Worm (Caenorhabditis elegans) whole organism, early embryonic: Measurements from ENCODE around the gene C54D10.9.

Source experiments
- F13C5.2 ChIP-seq: sonication (generic microtip); optimal IDR thresholded peaks from 2 replicates; lab custom pipeline; 2017; ENCODE audit warnings: mild to moderate bottlenecking, missing genetic modification characterization, inconsistent platforms, missing compliant biosample characterization
- aly-1 ChIP-seq: sonication (generic microtip); optimal IDR thresholded peaks from 2 replicates; lab custom pipeline; 2016; ENCODE audit warnings: missing genetic modification characterization, missing compliant biosample characterization
- ama-1 ChIP-seq: fragments of 150-350 bp; optimal IDR thresholded peaks from 2 replicates; lab custom pipeline; 2014
- ceh-13 ChIP-seq: fragments of 200-800 bp; sonication (Bioruptor generic); optimal IDR thresholded peaks from 2 replicates; lab custom pipeline; 2018; ENCODE audit warnings: mild to moderate bottlenecking, missing genetic modification characterization, missing compliant biosample characterization
- hnd-1 ChIP-seq: sonication (generic microtip); optimal IDR thresholded peaks from 2 replicates; lab custom pipeline; 2016; ENCODE audit warnings: missing genetic modification characterization, missing compliant biosample characterization
- pes-1 ChIP-seq: fragments of 200-800 bp; sonication (Bioruptor generic); IDR thresholded peaks from 2 replicates; pipeline ENCODE4 v1.3.6; 2022; ENCODE audit warnings: missing genetic modification reagents, missing genetic modification characterization, missing compliant biosample characterization
- tbx-11 ChIP-seq: fragments of 200-800 bp; sonication (Bioruptor generic); IDR thresholded peaks from 2 replicates; pipeline ENCODE4 v1.3.6; 2022; ENCODE audit warnings: missing genetic modification characterization, missing compliant biosample characterization

ce11 chrV:12497725-12498263, 50.8 kb downstream of the C54D10.9 start, which contains the start of the genes W04D2.4 and rbm-25:
- TF ChIP-seq pes-1 (GFP tag; lab: Robert Waterston, UW), result no peak
- TF ChIP-seq hnd-1 (tag; lab: Kevin White, UChicago), result no peak
- TF ChIP-seq tbx-11 (GFP tag; lab: Robert Waterston, UW), result no peak
- TF ChIP-seq ceh-13 (GFP tag; lab: Kevin White, UChicago), result no peak
- TF ChIP-seq ama-1, result no peak
- TF ChIP-seq F13C5.2, result peak; percentile 53
- TF ChIP-seq aly-1 (tag; lab: Kevin White, UChicago), result no peak
